3 fruit fly cellular contexts compared by ENCODE assay signal in genomic region chrX:8062180-8062480, dm6.
TF ChIP-seq lines count a peak whose summit lies in the region.

No protein-coding gene starts in this region.

- TF ChIP-seq CTCF in whole organism, embryonic (GFP tag; optimal IDR thresholded peaks at IDR 0.05; lab: Kevin White, UChicago), result no peak

TF ChIP-seq in whole organism, adult, 20 proteins besides CTCF, POLR2A, EP300 and RAD21:
- TF ChIP-seq toe (GFP tag; optimal IDR thresholded peaks at IDR 0.05; lab: Kevin White, UChicago), result no peak
- TF ChIP-seq Mnt (GFP tag; optimal IDR thresholded peaks at IDR 0.05; lab: Kevin White, UChicago), result no peak
- peak; percentile 46 for TF ChIP-seq kay (GFP tag; lab: Kevin White, UChicago; ENCODE audit: borderline replicate concordance)
- no peak for TF ChIP-seq ovo (GFP tag; optimal IDR thresholded peaks at IDR 0.05; lab: Kevin White, UChicago)
- no peak for TF ChIP-seq CG7101 (tag; optimal IDR thresholded peaks at IDR 0.05; lab: Kevin White, UChicago)

TF ChIP-seq in whole organism, embryonic, 481 proteins besides CTCF, POLR2A, EP300 and RAD21:
- TF ChIP-seq CG14710 (tag; optimal IDR thresholded peaks at IDR 0.05; lab: Kevin White, UChicago), result no peak
- peak; percentile 5; the same call in 1 of the 2 replicates for TF ChIP-seq stc (GFP tag; IDR thresholded peaks at IDR 0.05; lab: Robert Waterston, UW)
- peak; percentile 70; the same call in 2 of the 3 replicates for TF ChIP-seq z (GFP tag; IDR thresholded peaks at IDR 0.05; lab: Robert Waterston, UW)
- TF ChIP-seq chm (GFP tag; IDR thresholded peaks at IDR 0.05; lab: Robert Waterston, UW), result 0 out of 2 replicates have a peak, but pooled peaks have one; percentile 8
TF ChIP-seq in whole organism, embryonic: peak in this region for 3.

TF ChIP-seq in whole organism, prepupa, 60 proteins besides CTCF, POLR2A, EP300 and RAD21:
- peak; percentile 88 for TF ChIP-seq Eip78C (GFP tag; lab: Kevin White, UChicago)
- TF ChIP-seq Eip75B (GFP tag; optimal IDR thresholded peaks at IDR 0.05; lab: Kevin White, UChicago), result no peak
- TF ChIP-seq CG10631 (GFP tag; optimal IDR thresholded peaks at IDR 0.05; lab: Kevin White, UChicago), result peak; percentile 1
- 0 out of 3 replicates have a peak, but pooled peaks have one; percentile 10 for TF ChIP-seq CG6163 (GFP tag; IDR thresholded peaks at IDR 0.05; lab: Robert Waterston, UW)
- peak; percentile 1 for TF ChIP-seq Hr4 (GFP tag; optimal IDR thresholded peaks at IDR 0.05; lab: Kevin White, UChicago)
- TF ChIP-seq CG8319 (GFP tag; optimal IDR thresholded peaks at IDR 0.05; lab: Kevin White, UChicago), result no peak
- peak in 1 of 2 experiments; percentile 67 for TF ChIP-seq ss (GFP tag; optimal IDR thresholded peaks at IDR 0.05; lab: Kevin White, UChicago)
